Worm (Caenorhabditis elegans): ENCODE measurements around the gene ttr-20.

The ttr-20 gene

ce11 chrIV:4284989-4285388 is 38.4 kb downstream of the ttr-20 start:
- TF ChIP-seq elt-2 (tag; optimal IDR thresholded peaks at IDR 0.05): peak; percentile 29
- no peak for TF ChIP-seq efl-1 (optimal IDR thresholded peaks at IDR 0.05)
- TF ChIP-seq efl-1 (GFP tag; optimal IDR thresholded peaks at IDR 0.05 in 1 of 2): peak in 1 of 2 experiments; percentile 0
- no peak for TF ChIP-seq hlh-17 (GFP tag; optimal IDR thresholded peaks at IDR 0.05; ENCODE audit: borderline replicate concordance)

- TF ChIP-seq nhr-77 (tag; optimal IDR thresholded peaks at IDR 0.05): no peak
- TF ChIP-seq unc-98 (GFP tag; IDR thresholded peaks at IDR 0.05): no peak
- TF ChIP-seq isw-1 (GFP tag; IDR thresholded peaks at IDR 0.05): no peak
- peak; percentile 46 for TF ChIP-seq hlh-4 (tag; optimal IDR thresholded peaks at IDR 0.05)
- no peak for TF ChIP-seq Y116A8C.19 (tag; optimal IDR thresholded peaks at IDR 0.05; ENCODE audit: borderline replicate concordance)
- no peak for TF ChIP-seq C04F5.9 (tag; optimal IDR thresholded peaks at IDR 0.05)
- peak; percentile 13 for TF ChIP-seq fkh-8 (tag; optimal IDR thresholded peaks at IDR 0.05)
- no peak for TF ChIP-seq snpc-4 (tag; optimal IDR thresholded peaks at IDR 0.05)
- no peak for TF ChIP-seq blmp-1 (tag; optimal IDR thresholded peaks at IDR 0.05)
- no peak for TF ChIP-seq C34B4.2 (tag; optimal IDR thresholded peaks at IDR 0.05)
- TF ChIP-seq nhr-84 (tag; optimal IDR thresholded peaks at IDR 0.05): no peak
- no peak for TF ChIP-seq lin-39 (tag; optimal IDR thresholded peaks at IDR 0.05)
- TF ChIP-seq unc-62 (GFP tag; optimal IDR thresholded peaks at IDR 0.05): no peak
- TF ChIP-seq sox-4 (tag; optimal IDR thresholded peaks at IDR 0.05): no peak
- TF ChIP-seq rnt-1 (tag; optimal IDR thresholded peaks at IDR 0.05): no peak
- no peak for TF ChIP-seq nhr-85 (tag)
- TF ChIP-seq unc-86 (tag; optimal IDR thresholded peaks at IDR 0.05): no peak
- no peak for TF ChIP-seq nhr-47 (tag; optimal IDR thresholded peaks at IDR 0.05)
- TF ChIP-seq pqm-1 (tag; optimal IDR thresholded peaks at IDR 0.05): no peak
- peak in 1 of 2 experiments; percentile 20 for TF ChIP-seq lin-35 (GFP tag; optimal IDR thresholded peaks at IDR 0.05)
- no peak for TF ChIP-seq ets-5 (GFP tag; IDR thresholded peaks at IDR 0.05)
- no peak for TF ChIP-seq dpl-1 (GFP tag; optimal IDR thresholded peaks at IDR 0.05)
- TF ChIP-seq zag-1 (tag; optimal IDR thresholded peaks at IDR 0.05): no peak
- no peak for TF ChIP-seq mef-2 (tag; optimal IDR thresholded peaks at IDR 0.05)
Measured at ce11 chrIV:4288332-4288731, 41.7 kb downstream of the ttr-20 start, which contains the start of gene srv-4. TSS of gene srv-4 (minus strand) at chrIV:4288432.

- no peak for TF ChIP-seq elt-3 (tag; optimal IDR thresholded peaks at IDR 0.05)
- no peak for TF ChIP-seq zag-1 (tag; optimal IDR thresholded peaks at IDR 0.05)
- TF ChIP-seq ceh-90 (tag; optimal IDR thresholded peaks at IDR 0.05): no peak
Measured at ce11 chrIV:4289267-4289666, 42.7 kb downstream of the ttr-20 start, which contains the start of gene F15E6.5. TSS of gene F15E6.5 (plus strand) at chrIV:4289567.

ce11 chrIV:4290472-4290871 is 43.9 kb downstream of the ttr-20 start, which contains the start of gene dct-7:
TSS of gene dct-7 (minus strand) at chrIV:4290572.
- TF ChIP-seq isw-1 (GFP tag; IDR thresholded peaks at IDR 0.05) (no peak), efl-1 (optimal IDR thresholded peaks at IDR 0.05) (no peak), efl-1 (GFP tag; optimal IDR thresholded peaks at IDR 0.05 in 1 of 2) (peak in 1 of 2 experiments; percentile 41), mdl-1 (tag; optimal IDR thresholded peaks at IDR 0.05) (no peak), rnt-1 (tag; optimal IDR thresholded peaks at IDR 0.05) (no peak), skn-1 (tag; optimal IDR thresholded peaks at IDR 0.05) (no peak), snu-23 (GFP tag; optimal IDR thresholded peaks at IDR 0.05) (no peak), blmp-1 (tag; optimal IDR thresholded peaks at IDR 0.05) (peak; percentile 60)

ce11 chrIV:4291174-4291573 is 44.6 kb downstream of the ttr-20 start, which contains the start of gene F15E6.4:
TSS of gene F15E6.4 (plus strand) at chrIV:4291474.
- TF ChIP-seq lin-13 (GFP tag; optimal IDR thresholded peaks at IDR 0.05) (no peak), ztf-4 (tag; optimal IDR thresholded peaks at IDR 0.05) (no peak), elt-2 (tag; optimal IDR thresholded peaks at IDR 0.05) (no peak), fos-1 (tag; optimal IDR thresholded peaks at IDR 0.05) (no peak), C16A3.4 (tag; optimal IDR thresholded peaks at IDR 0.05) (no peak), rnt-1 (tag; optimal IDR thresholded peaks at IDR 0.05) (no peak), elt-3 (tag; optimal IDR thresholded peaks at IDR 0.05) (no peak), nhr-90 (tag; optimal IDR thresholded peaks at IDR 0.05; ENCODE audit: poor library complexity) (no peak), pqm-1 (tag; optimal IDR thresholded peaks at IDR 0.05) (no peak)

All from whole organism, L1 larva.